Worm (Caenorhabditis elegans): ENCODE measurements around the gene H40L08.2.

Gene H40L08.2

DNA sequence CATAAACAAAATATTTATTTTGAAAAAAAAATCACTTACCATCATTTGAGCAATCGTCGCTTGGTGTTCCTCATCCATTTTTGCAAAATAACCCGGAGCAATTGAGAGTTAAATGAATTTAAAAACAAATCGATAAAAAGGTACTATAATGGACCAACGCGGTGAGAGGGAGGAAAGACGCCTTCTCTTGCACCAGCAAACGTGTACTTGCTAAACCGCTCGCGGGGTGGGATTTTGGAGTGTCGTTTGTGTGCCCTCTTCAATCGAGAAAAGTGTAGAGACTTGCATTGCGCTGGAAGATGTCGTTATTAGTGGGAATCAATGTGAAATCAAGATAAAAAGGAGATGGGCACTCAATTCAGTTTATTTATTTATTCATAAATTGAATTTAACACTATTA lies 6.3 kb upstream of the H40L08.2 start, which contains the start of gene H40L08.1 (continued):
- no peak for TF ChIP-seq C34B4.2 (tag; optimal IDR thresholded peaks at IDR 0.05)
- TF ChIP-seq xbp-1 (tag; optimal IDR thresholded peaks at IDR 0.05): peak; percentile 78

DNA sequence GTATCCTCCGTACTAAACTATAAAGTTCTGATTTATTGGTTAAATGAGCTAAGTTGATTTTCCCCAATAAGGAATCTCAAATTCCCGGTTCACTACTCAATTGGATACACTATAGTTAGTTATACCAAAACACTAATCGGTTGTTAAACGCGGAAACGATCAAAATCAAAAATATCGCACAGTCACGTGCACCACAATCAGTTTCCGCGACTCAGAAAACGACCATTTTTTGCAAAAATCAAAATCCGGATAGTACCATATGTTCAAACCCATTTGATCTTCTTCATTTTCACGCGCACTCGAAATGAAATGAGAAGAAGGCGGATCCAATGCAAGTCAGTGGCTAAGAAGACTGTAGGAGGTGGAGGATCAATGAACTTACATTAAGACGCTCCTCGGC lies 3.9 kb upstream of the H40L08.2 start:
- TF ChIP-seq unc-130 (tag; optimal IDR thresholded peaks at IDR 0.05) (peak; percentile 37), ceh-90 (tag; optimal IDR thresholded peaks at IDR 0.05) (no peak), ceh-8 (GFP tag; optimal IDR thresholded peaks at IDR 0.05) (no peak), lin-35 (GFP tag; optimal IDR thresholded peaks at IDR 0.05) (peak in 1 of 2 experiments; percentile 32), pqm-1 (tag; optimal IDR thresholded peaks at IDR 0.05) (no peak), blmp-1 (tag; optimal IDR thresholded peaks at IDR 0.05) (peak; percentile 79), nhr-20 (tag; optimal IDR thresholded peaks at IDR 0.05) (peak; percentile 88), mdl-1 (tag; optimal IDR thresholded peaks at IDR 0.05) (peak in 1 of 2 experiments; percentile 48), tbx-2 (tag; optimal IDR thresholded peaks at IDR 0.05) (peak; percentile 47), vab-15 (tag; optimal IDR thresholded peaks at IDR 0.05) (no peak), snu-23 (GFP tag; optimal IDR thresholded peaks at IDR 0.05) (peak; percentile 46), F16B12.6 (tag; optimal IDR thresholded peaks at IDR 0.05) (no peak), elt-3 (tag; optimal IDR thresholded peaks at IDR 0.05) (peak in 2 of 6 experiments; percentile 42 to 86), nhr-19 (GFP tag; conservative IDR thresholded peaks at IDR 0.05) (peak; percentile 51)

DNA sequence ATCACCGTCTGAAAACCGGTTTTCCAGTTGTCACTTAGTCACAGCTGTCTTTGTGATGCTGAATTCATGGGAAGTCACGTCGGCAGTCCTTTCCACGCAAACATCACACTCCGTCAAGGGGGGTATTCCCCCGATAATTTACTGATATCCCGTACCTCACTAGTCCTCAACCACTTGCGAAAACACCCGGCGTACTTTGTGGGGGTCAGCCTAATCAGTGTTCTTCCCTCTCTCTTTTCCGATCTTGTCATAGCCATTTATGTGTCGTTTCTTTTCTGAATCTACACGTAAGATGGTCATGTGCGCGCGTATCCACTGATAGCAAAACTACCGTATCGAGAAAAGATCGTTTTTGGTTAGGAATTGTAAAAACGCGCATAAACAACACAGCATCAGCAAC lies 1.9 kb upstream of the H40L08.2 start:
- TF ChIP-seq lin-35 (GFP tag; optimal IDR thresholded peaks at IDR 0.05) (peak in 1 of 2 experiments; percentile 45), lir-3 (tag; optimal IDR thresholded peaks at IDR 0.05; ENCODE audit: poor library complexity) (no peak), elt-3 (tag; optimal IDR thresholded peaks at IDR 0.05) (peak in 5 of 6 experiments; percentile 48 to 92 (median 69)), Y116A8C.19 (tag; optimal IDR thresholded peaks at IDR 0.05; ENCODE audit: borderline replicate concordance) (no peak), ztf-11 (tag; optimal IDR thresholded peaks at IDR 0.05) (no peak), nhr-19 (GFP tag; conservative IDR thresholded peaks at IDR 0.05) (peak; percentile 60), dpl-1 (GFP tag; optimal IDR thresholded peaks at IDR 0.05) (no peak), pqm-1 (tag; optimal IDR thresholded peaks at IDR 0.05) (no peak), nhr-20 (tag; optimal IDR thresholded peaks at IDR 0.05) (peak; percentile 83), blmp-1 (tag; optimal IDR thresholded peaks at IDR 0.05) (peak; percentile 86), unc-86 (tag; optimal IDR thresholded peaks at IDR 0.05) (no peak), tbx-2 (tag; optimal IDR thresholded peaks at IDR 0.05) (peak; percentile 40), skn-1 (tag; optimal IDR thresholded peaks at IDR 0.05) (no peak), elt-2 (tag; optimal IDR thresholded peaks at IDR 0.05) (no peak), snu-23 (GFP tag; optimal IDR thresholded peaks at IDR 0.05) (peak; percentile 56), tlp-1 (tag; optimal IDR thresholded peaks at IDR 0.05) (no peak), fkh-4 (tag; optimal IDR thresholded peaks at IDR 0.05; ENCODE audit: borderline replicate concordance) (no peak), F16B12.6 (tag; optimal IDR thresholded peaks at IDR 0.05) (no peak), lin-14 (GFP tag; optimal IDR thresholded peaks at IDR 0.05) (peak; percentile 64), fos-1 (tag; optimal IDR thresholded peaks at IDR 0.05) (no peak), nhr-85 (tag) (peak; percentile 92), grh-1 (GFP tag; IDR thresholded peaks at IDR 0.05) (peak; percentile 78), unc-130 (tag; optimal IDR thresholded peaks at IDR 0.05) (peak; percentile 63), nhr-71 (tag; optimal IDR thresholded peaks at IDR 0.05) (peak; percentile 69), ceh-8 (GFP tag; optimal IDR thresholded peaks at IDR 0.05) (no peak), lsy-2 (tag; optimal IDR thresholded peaks at IDR 0.05) (peak in 1 of 2 experiments; percentile 32), ceh-63 (GFP tag; optimal IDR thresholded peaks at IDR 0.05) (no peak), ceh-82 (tag; optimal IDR thresholded peaks at IDR 0.05) (no peak), mdl-1 (tag; optimal IDR thresholded peaks at IDR 0.05) (peak in 1 of 2 experiments; percentile 74), nhr-47 (tag; optimal IDR thresholded peaks at IDR 0.05) (no peak), nhr-76 (tag; optimal IDR thresholded peaks at IDR 0.05) (no peak), nhr-90 (tag; optimal IDR thresholded peaks at IDR 0.05; ENCODE audit: poor library complexity) (peak; percentile 38), mab-9 (GFP tag; IDR thresholded peaks at IDR 0.05) (no peak), C16A3.4 (tag; optimal IDR thresholded peaks at IDR 0.05) (peak; percentile 5), lin-15B (tag; optimal IDR thresholded peaks at IDR 0.05) (no peak), ets-5 (GFP tag; IDR thresholded peaks at IDR 0.05) (no peak)

Data from whole organism, L1 larva.